Fruit fly (Drosophila melanogaster) whole organism, pupa: ENCODE measurements around the gene Chrac-16.

Experiments used
- CG10348 ChIP-seq: fragments of 200-800 bp; sonication (Bioruptor generic); IDR thresholded peaks from 2 replicates; pipeline ENCODE4 v1.3.6; 2022; ENCODE audit warnings: missing biosample characterization, missing genetic modification characterization
- CG12605 ChIP-seq: fragments of 200-800 bp; sonication (Bioruptor generic); IDR thresholded peaks from 2 replicates; pipeline ENCODE4 v1.3.6; 2022; ENCODE audit warnings: missing biosample characterization, missing genetic modification characterization
- CG13204 ChIP-seq: fragments of 200-800 bp; sonication (Bioruptor generic); optimal IDR thresholded peaks from 2 replicates; lab custom pipeline; 2018; ENCODE audit warnings: missing biosample characterization, mild to moderate bottlenecking, missing genetic modification characterization, moderate library complexity
- CG14655 ChIP-seq: fragments of 200-800 bp; sonication (Bioruptor generic); optimal IDR thresholded peaks from 3 replicates; lab custom pipeline; 2017; ENCODE audit warnings: mild to moderate bottlenecking, missing biosample characterization, missing genetic modification reagents, missing genetic modification characterization
- CG15710 ChIP-seq: fragments of 200-800 bp; sonication (Bioruptor generic); optimal IDR thresholded peaks from 2 replicates; lab custom pipeline; 2018; ENCODE audit warnings: missing biosample characterization, mild to moderate bottlenecking, missing genetic modification characterization, moderate library complexity
- CG17806 ChIP-seq: fragments of 200-800 bp; sonication (Bioruptor generic); optimal IDR thresholded peaks from 2 replicates; lab custom pipeline; 2018; ENCODE audit warnings: missing biosample characterization, mild to moderate bottlenecking, missing genetic modification characterization, moderate library complexity
- CG32121 ChIP-seq: fragments of 200-800 bp; sonication (Bioruptor generic); IDR thresholded peaks from 2 replicates; pipeline ENCODE4 v1.3.6; 2022; ENCODE audit warnings: missing biosample characterization, missing genetic modification characterization
- CG34367 ChIP-seq: fragments of 200-800 bp; sonication (Bioruptor generic); optimal IDR thresholded peaks from 2 replicates; lab custom pipeline; 2018; ENCODE audit warnings: missing biosample characterization, mild to moderate bottlenecking, missing genetic modification characterization
- CG4496 ChIP-seq: fragments of 200-800 bp; sonication (Bioruptor generic); IDR thresholded peaks from 3 replicates; pipeline ENCODE4 v1.3.6; 2022; ENCODE audit warnings: missing biosample characterization, missing genetic modification characterization
- CG8159 ChIP-seq: fragments of 200-800 bp; sonication (Bioruptor generic); optimal IDR thresholded peaks from 3 replicates; lab custom pipeline; 2018; ENCODE audit warnings: missing biosample characterization, mild to moderate bottlenecking, missing genetic modification characterization, moderate library complexity
- CG8301 ChIP-seq: fragments of 200-800 bp; sonication (Bioruptor generic); optimal IDR thresholded peaks from 2 replicates; lab custom pipeline; 2018; ENCODE audit warnings: missing biosample characterization, mild to moderate bottlenecking, missing genetic modification characterization
- CG9948 ChIP-seq: fragments of 200-800 bp; sonication (Bioruptor generic); optimal IDR thresholded peaks from 2 replicates; lab custom pipeline; 2018; ENCODE audit warnings: missing biosample characterization, mild to moderate bottlenecking, missing genetic modification characterization, moderate library complexity
- D1 ChIP-seq: fragments of 200-800 bp; sonication (Bioruptor generic); optimal IDR thresholded peaks from 2 replicates; lab custom pipeline; 2018; ENCODE audit warnings: missing biosample characterization, mild to moderate bottlenecking, missing genetic modification characterization, moderate library complexity
- EcR ChIP-seq: fragments of 200-800 bp; sonication (Bioruptor generic); optimal IDR thresholded peaks from 3 replicates; lab custom pipeline; 2019; ENCODE audit warnings: missing biosample characterization, missing genetic modification characterization, mild to moderate bottlenecking, moderate library complexity, missing genetic modification reagents
- Ets98B ChIP-seq: fragments of 200-800 bp; sonication (Bioruptor generic); IDR thresholded peaks from 2 replicates; pipeline ENCODE4 v1.3.6; 2022; ENCODE audit warnings: missing biosample characterization, missing genetic modification characterization
- Pif1A ChIP-seq: fragments of 200-800 bp; sonication (Bioruptor generic); optimal IDR thresholded peaks from 3 replicates; lab custom pipeline; 2016; ENCODE audit warnings: missing biosample characterization, missing genetic modification characterization
- Pif1B ChIP-seq: fragments of 200-800 bp; sonication (Bioruptor generic); optimal IDR thresholded peaks from 3 replicates; lab custom pipeline; 2016; ENCODE audit warnings: missing biosample characterization, missing genetic modification characterization
- Snoo ChIP-seq: fragments of 200-800 bp; sonication (Bioruptor generic); optimal IDR thresholded peaks from 3 replicates; lab custom pipeline; 2017; ENCODE audit warnings: missing biosample characterization, mild to moderate bottlenecking, missing genetic modification characterization, inconsistent platforms
- fd96Ca ChIP-seq: fragments of 200-800 bp; sonication (Bioruptor generic); IDR thresholded peaks from 3 replicates; pipeline ENCODE4 v1.3.6; 2022; ENCODE audit warnings: missing biosample characterization, missing genetic modification characterization
- gl ChIP-seq: fragments of 200-800 bp; sonication (Bioruptor generic); optimal IDR thresholded peaks from 2 replicates; lab custom pipeline; 2018; ENCODE audit warnings: missing biosample characterization, mild to moderate bottlenecking, missing genetic modification characterization
- rn ChIP-seq: fragments of 200-800 bp; sonication (Bioruptor generic); IDR thresholded peaks from 2 replicates; pipeline ENCODE4 v1.3.6; 2022; ENCODE audit warnings: missing biosample characterization, missing genetic modification characterization

The Chrac-16 gene

DNA sequence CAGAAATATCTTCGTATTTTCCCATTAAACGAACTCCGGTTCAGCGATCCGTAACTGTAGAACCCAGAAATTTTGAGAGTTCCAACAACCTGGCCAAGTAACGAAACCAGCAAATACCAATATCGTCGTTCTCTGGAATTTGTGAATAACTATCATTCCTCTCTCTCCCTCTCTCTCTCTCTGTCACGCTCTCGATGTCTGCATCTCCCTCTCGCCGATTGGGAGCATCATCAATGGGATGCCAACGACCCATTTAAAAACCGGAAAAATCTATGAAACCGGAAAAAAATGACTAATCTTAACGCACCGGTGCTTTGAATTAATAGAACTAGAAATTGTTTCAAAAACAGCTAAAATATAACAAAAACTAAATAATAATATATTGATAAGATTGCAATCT is 10.2 kb downstream of the Chrac-16 start:
- TF ChIP-seq Pif1A (no peak), EcR (GFP tag; lab: Kevin White, UChicago) (peak; percentile 91)

dm6 chrX:12006678-12007441 is 10.9 kb downstream of the Chrac-16 start, which contains the start of gene CG1806:
Gene CG1806 (plus strand): TSS chrX:12007176.
- TF ChIP-seq EcR (GFP tag; lab: Kevin White, UChicago), result peak; percentile 22
- no peak for TF ChIP-seq Snoo (tag; lab: Kevin White, UChicago)
- TF ChIP-seq CG10348 (GFP tag; lab: Robert Waterston, UW), result no peak
- TF ChIP-seq rn (GFP tag; lab: Robert Waterston, UW), result 0 out of 2 replicates have a peak, but pooled peaks have one; percentile 19
- peak; percentile 39 for TF ChIP-seq gl (tag; lab: Kevin White, UChicago)
- peak; percentile 32 for TF ChIP-seq CG15710 (tag; lab: Kevin White, UChicago)
- peak; percentile 41 for TF ChIP-seq CG34367
- peak; percentile 11 for TF ChIP-seq CG17806 (tag; lab: Kevin White, UChicago)
- TF ChIP-seq CG32121, result peak; percentile 60; the same call in 1 of the 2 replicates
- TF ChIP-seq CG8159 (tag; lab: Kevin White, UChicago), result peak; percentile 34
- TF ChIP-seq CG4496 (GFP tag; lab: Robert Waterston, UW), result peak; percentile 73
- peak; percentile 69; the same call in 2 of the 3 replicates for TF ChIP-seq fd96Ca (GFP tag; lab: Robert Waterston, UW)
- TF ChIP-seq Pif1A, result peak; percentile 64
- TF ChIP-seq CG8301 (tag; lab: Kevin White, UChicago), result no peak
- TF ChIP-seq CG9948 (tag; lab: Kevin White, UChicago), result no peak
- no peak for TF ChIP-seq D1 (tag; lab: Kevin White, UChicago)
- TF ChIP-seq CG14655 (GFP tag; lab: Kevin White, UChicago), result peak; percentile 45
- peak; percentile 36 for TF ChIP-seq CG13204 (GFP tag; lab: Kevin White, UChicago)
- TF ChIP-seq Ets98B (GFP tag; lab: Robert Waterston, UW), result peak; percentile 62
- TF ChIP-seq Pif1B, result peak; percentile 64
- TF ChIP-seq CG12605 (GFP tag; lab: Robert Waterston, UW), result peak; percentile 62

DNA sequence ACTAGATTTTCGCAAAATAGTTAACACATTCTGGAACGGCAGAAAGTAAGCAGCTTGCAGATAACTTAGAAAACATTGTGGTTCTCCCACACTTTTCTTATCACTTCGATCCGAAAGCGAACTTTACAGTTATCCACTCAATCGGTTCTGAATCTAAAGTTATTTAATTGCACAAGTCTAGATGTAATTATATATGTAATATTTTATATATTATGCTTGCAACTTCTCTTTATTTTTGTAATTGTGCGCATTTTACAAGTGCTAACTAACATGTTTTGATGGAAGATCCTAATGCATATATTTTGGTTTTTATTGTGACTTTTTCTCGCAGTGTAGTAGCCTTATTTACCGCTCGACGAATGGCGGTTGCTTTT is 13.4 kb downstream of the Chrac-16 start:
- TF ChIP-seq Pif1A (no peak), CG4496 (GFP tag; lab: Robert Waterston, UW) (peak; percentile 76), Ets98B (GFP tag; lab: Robert Waterston, UW) (peak; percentile 22; the same call in 1 of the 2 replicates), Snoo (tag; lab: Kevin White, UChicago) (peak; percentile 67), EcR (GFP tag; lab: Kevin White, UChicago) (no peak), CG8159 (tag; lab: Kevin White, UChicago) (peak; percentile 83), CG9948 (tag; lab: Kevin White, UChicago) (peak; percentile 61), CG8301 (tag; lab: Kevin White, UChicago) (peak; percentile 57), CG32121 (no peak), CG13204 (GFP tag; lab: Kevin White, UChicago) (peak; percentile 38), CG17806 (tag; lab: Kevin White, UChicago) (peak; percentile 9), D1 (tag; lab: Kevin White, UChicago) (peak; percentile 2), CG15710 (tag; lab: Kevin White, UChicago) (peak; percentile 55), CG14655 (GFP tag; lab: Kevin White, UChicago) (peak; percentile 84), CG34367 (peak; percentile 43), Pif1B (no peak)

dm6 chrX:12003437-12004394 is 14.0 kb downstream of the Chrac-16 start, which contains the start of gene fw:
Gene fw (minus strand): TSS chrX:12003914.
- peak; percentile 82 for TF ChIP-seq CG8301 (tag; lab: Kevin White, UChicago)
- peak; percentile 90 for TF ChIP-seq CG4496 (GFP tag; lab: Robert Waterston, UW)
- TF ChIP-seq CG10348 (GFP tag; lab: Robert Waterston, UW), result no peak
- TF ChIP-seq CG34367, result peak; percentile 65
- peak; percentile 61 for TF ChIP-seq rn (GFP tag; lab: Robert Waterston, UW)
- TF ChIP-seq Snoo (tag; lab: Kevin White, UChicago), result no peak
- TF ChIP-seq CG15710 (tag; lab: Kevin White, UChicago), result peak; percentile 64
- no peak for TF ChIP-seq CG8159 (tag; lab: Kevin White, UChicago)
- peak; percentile 81 for TF ChIP-seq Ets98B (GFP tag; lab: Robert Waterston, UW)
- TF ChIP-seq Pif1B, result peak; percentile 66
- peak; percentile 68 for TF ChIP-seq CG17806 (tag; lab: Kevin White, UChicago)
- TF ChIP-seq CG9948 (tag; lab: Kevin White, UChicago), result peak; percentile 55
- no peak for TF ChIP-seq CG13204 (GFP tag; lab: Kevin White, UChicago)
- peak; percentile 89 for TF ChIP-seq fd96Ca (GFP tag; lab: Robert Waterston, UW)
- TF ChIP-seq EcR (GFP tag; lab: Kevin White, UChicago), result peak; percentile 39
- TF ChIP-seq gl (tag; lab: Kevin White, UChicago), result peak; percentile 34
- peak; percentile 88 for TF ChIP-seq Pif1A
- TF ChIP-seq CG32121, result peak; percentile 80
- peak; percentile 70 for TF ChIP-seq CG12605 (GFP tag; lab: Robert Waterston, UW)
- TF ChIP-seq D1 (tag; lab: Kevin White, UChicago), result no peak
- TF ChIP-seq CG14655 (GFP tag; lab: Kevin White, UChicago), result no peak
